Fruit fly (Drosophila melanogaster) whole organism, embryonic: ENCODE results near the gene CG10660.

Experiments used
- CG1024 ChIP-seq: fragments of 200-800 bp; sonication (Bioruptor generic); IDR thresholded peaks from 2 replicates; pipeline ENCODE4 v1.3.6; 2022; ENCODE audit warnings: missing biosample characterization, missing genetic modification characterization
- CG11456 ChIP-seq: fragments of 200-800 bp; sonication (Bioruptor generic); IDR thresholded peaks from 3 replicates; pipeline ENCODE4 v1.3.6; 2022; ENCODE audit warnings: missing biosample characterization, missing genetic modification characterization
- CG11723 ChIP-seq: fragments of 200-800 bp; sonication (Bioruptor generic); optimal IDR thresholded peaks from 2 replicates; lab custom pipeline; 2017; ENCODE audit warnings: missing biosample characterization, mild to moderate bottlenecking, missing genetic modification characterization
- CG12219 ChIP-seq: fragments of 200-800 bp; sonication (Bioruptor generic); optimal IDR thresholded peaks from 3 replicates; lab custom pipeline; 2018; ENCODE audit warnings: missing biosample characterization, mild to moderate bottlenecking, missing genetic modification characterization
- CG12769 ChIP-seq: fragments of 200-800 bp; sonication (Bioruptor generic); optimal IDR thresholded peaks from 2 replicates; lab custom pipeline; 2019; ENCODE audit warnings: missing biosample characterization, mild to moderate bottlenecking, missing genetic modification characterization, moderate library complexity
- CG12942 ChIP-seq: fragments of 200-800 bp; sonication (Bioruptor generic); optimal IDR thresholded peaks from 3 replicates; lab custom pipeline; 2016; ENCODE audit warnings: missing biosample characterization, missing genetic modification characterization
- CG13424 ChIP-seq: fragments of 200-800 bp; sonication (Bioruptor generic); optimal IDR thresholded peaks from 2 replicates; lab custom pipeline; 2019; ENCODE audit warnings: missing biosample characterization, mild to moderate bottlenecking, missing genetic modification characterization, moderate library complexity
- CG18476 ChIP-seq: fragments of 200-800 bp; sonication (Bioruptor generic); optimal IDR thresholded peaks from 2 replicates; lab custom pipeline; 2016; ENCODE audit warnings: missing biosample characterization, mild to moderate bottlenecking, missing genetic modification characterization
- CG2129 ChIP-seq: fragments of 200-800 bp; sonication (Bioruptor generic); IDR thresholded peaks from 2 replicates; pipeline ENCODE4 v1.3.6; 2022; ENCODE audit warnings: missing biosample characterization, missing genetic modification characterization; ENCODE audit not compliant: partially characterized antibody
- CG3281 ChIP-seq: fragments of 200-800 bp; sonication (Bioruptor generic); optimal IDR thresholded peaks from 3 replicates; lab custom pipeline; 2017; ENCODE audit warnings: missing biosample characterization, mild to moderate bottlenecking, missing genetic modification characterization
- CG3726 ChIP-seq: fragments of 200-800 bp; sonication (Bioruptor generic); IDR thresholded peaks from 3 replicates; pipeline ENCODE4, ENCODE4 v1.3.6; 2022; ENCODE audit warnings: missing biosample characterization, missing genetic modification characterization
- CG3847 ChIP-seq: fragments of 200-800 bp; sonication (Bioruptor generic); IDR thresholded peaks from 2 replicates; pipeline ENCODE4 v1.3.6; 2022; ENCODE audit warnings: missing biosample characterization, missing genetic modification characterization
- CG4707 ChIP-seq: fragments of 200-800 bp; sonication (Bioruptor generic); optimal IDR thresholded peaks from 2 replicates; lab custom pipeline; 2018; ENCODE audit warnings: missing biosample characterization, mild to moderate bottlenecking, missing genetic modification characterization, moderate library complexity
- CG6791 ChIP-seq: fragments of 200-800 bp; sonication (Bioruptor generic); IDR thresholded peaks from 3 replicates; pipeline ENCODE4 v1.3.6; 2022; ENCODE audit warnings: missing biosample characterization, missing genetic modification characterization; ENCODE audit not compliant: partially characterized antibody
- CG8290 ChIP-seq, 3 experiments: fragments of 200-800 bp; sonication (Bioruptor generic); optimal IDR thresholded peaks; 2 replicates each; lab custom pipeline; 2016 to 2019; ENCODE audit warnings: missing biosample characterization in 3 of 3, missing genetic modification characterization in 3 of 3, mild to moderate bottlenecking in 2 of 3, moderate library complexity in 1 of 3
- CG8359 ChIP-seq: fragments of 200-800 bp; sonication (Bioruptor generic); optimal IDR thresholded peaks from 2 replicates; lab custom pipeline; 2017; ENCODE audit warnings: missing biosample characterization, mild to moderate bottlenecking, missing genetic modification characterization, borderline replicate concordance
- Camta ChIP-seq: fragments of 200-800 bp; sonication (Bioruptor generic); optimal IDR thresholded peaks from 2 replicates; lab custom pipeline; 2016; ENCODE audit warnings: missing biosample characterization, missing genetic modification characterization
- Deaf1 ChIP-seq: fragments of 200-800 bp; optimal IDR thresholded peaks from 3 replicates; lab custom pipeline; 2019; ENCODE audit warnings: missing biosample characterization, mild to moderate bottlenecking, missing genetic modification characterization, moderate library complexity
- Drgx ChIP-seq: fragments of 200-800 bp; sonication (Bioruptor generic); IDR thresholded peaks from 2 replicates; pipeline ENCODE4 v1.3.6; 2022; ENCODE audit warnings: missing biosample characterization, missing genetic modification characterization
- HHEX ChIP-seq: fragments of 200-800 bp; sonication (Bioruptor generic); optimal IDR thresholded peaks from 3 replicates; lab custom pipeline; 2017; ENCODE audit warnings: missing biosample characterization, mild to moderate bottlenecking, missing genetic modification characterization, missing genetic modification reagents
- HLH3B ChIP-seq: fragments of 200-800 bp; sonication (Bioruptor generic); IDR thresholded peaks from 2 replicates; pipeline ENCODE4 v1.3.6; 2022; ENCODE audit warnings: missing biosample characterization, missing genetic modification characterization
- Hr51 ChIP-seq, 2 experiments: fragments of 200-800 bp; sonication (Bioruptor generic); optimal IDR thresholded peaks; 2 replicates in 1 of 2; 3 replicates in 1 of 2; lab custom pipeline; 2016 to 2018; ENCODE audit warnings: missing biosample characterization in 2 of 2, missing genetic modification characterization in 2 of 2, mild to moderate bottlenecking in 1 of 2, moderate library complexity in 1 of 2
- Hsf ChIP-seq: fragments of 200-800 bp; sonication (Bioruptor generic); optimal IDR thresholded peaks from 3 replicates; lab custom pipeline; 2016; ENCODE audit warnings: missing biosample characterization, missing genetic modification characterization
- MBD-R2 ChIP-seq: fragments of 200-800 bp; sonication (Bioruptor generic); IDR thresholded peaks from 2 replicates; pipeline ENCODE4 v1.3.6; 2022; ENCODE audit warnings: missing biosample characterization, missing genetic modification characterization
- NC2β ChIP-seq: fragments of 200-800 bp; sonication (Bioruptor generic); optimal IDR thresholded peaks from 2 replicates; lab custom pipeline; 2016; ENCODE audit warnings: missing biosample characterization, missing genetic modification characterization
- NFAT ChIP-seq: fragments of 200-800 bp; sonication (Bioruptor generic); IDR thresholded peaks from 2 replicates; pipeline ENCODE4 v1.3.6; 2022; ENCODE audit warnings: missing biosample characterization, missing genetic modification characterization
- Ravus ChIP-seq: fragments of 200-800 bp; sonication (Bioruptor generic); IDR thresholded peaks from 2 replicates; pipeline ENCODE4 v1.3.6; 2022; ENCODE audit warnings: missing biosample characterization, missing genetic modification characterization
- Sry-β ChIP-seq: fragments of 200-800 bp; sonication (Bioruptor generic); optimal IDR thresholded peaks from 2 replicates; lab custom pipeline; 2018; ENCODE audit warnings: missing biosample characterization, mild to moderate bottlenecking, missing genetic modification characterization, moderate library complexity
- Xrp1 ChIP-seq: fragments of 200-800 bp; sonication (Bioruptor generic); IDR thresholded peaks from 2 replicates; pipeline ENCODE4 v1.3.6; 2022; ENCODE audit warnings: missing biosample characterization, missing genetic modification characterization
- amos ChIP-seq: fragments of 200-800 bp; sonication (Bioruptor generic); IDR thresholded peaks from 2 replicates; pipeline ENCODE4 v1.3.6; 2022; ENCODE audit warnings: missing biosample characterization, missing genetic modification characterization; ENCODE audit not compliant: partially characterized antibody
- btn ChIP-seq: fragments of 200-800 bp; sonication (Bioruptor generic); optimal IDR thresholded peaks from 2 replicates; lab custom pipeline; 2016; ENCODE audit warnings: missing biosample characterization, missing genetic modification characterization
- caup ChIP-seq: fragments of 200-800 bp; sonication (Bioruptor generic); optimal IDR thresholded peaks from 3 replicates; lab custom pipeline; 2017; ENCODE audit warnings: missing biosample characterization, mild to moderate bottlenecking, missing genetic modification characterization, moderate library complexity; ENCODE audit not compliant: severe bottlenecking
- en ChIP-seq: fragments of 200-800 bp; sonication (Bioruptor generic); optimal IDR thresholded peaks from 2 replicates; lab custom pipeline; 2016; ENCODE audit warnings: missing biosample characterization, missing genetic modification characterization
- fd3F ChIP-seq: fragments of 200-800 bp; sonication (Bioruptor generic); optimal IDR thresholded peaks from 2 replicates; lab custom pipeline; 2018; ENCODE audit warnings: missing biosample characterization, mild to moderate bottlenecking, missing genetic modification characterization, moderate library complexity
- gcm2 ChIP-seq: fragments of 200-800 bp; sonication (Bioruptor generic); optimal IDR thresholded peaks from 2 replicates; lab custom pipeline; 2016; ENCODE audit warnings: missing biosample characterization, missing genetic modification characterization
- hkb ChIP-seq, 2 experiments: fragments of 200-800 bp in 1 of 2; fragments of >200 bp in 1 of 2; sonication (Bioruptor generic) in 1 of 2; IDR thresholded peaks in 1 of 2; optimal IDR thresholded peaks in 1 of 2; 2 replicates each; pipeline versions ENCODE4 v1.3.6 to Lab custom; 2017 to 2022; ENCODE audit warnings: missing biosample characterization in 1 of 2, missing genetic modification characterization in 1 of 2
- jigr1 ChIP-seq: fragments of 200-800 bp; sonication (Bioruptor generic); IDR thresholded peaks from 3 replicates; pipeline ENCODE4 v1.3.6; 2022; ENCODE audit warnings: missing biosample characterization, missing genetic modification characterization
- lov ChIP-seq, 2 experiments: fragments of 200-800 bp in 1 of 2; fragments of >200 bp in 1 of 2; sonication (Bioruptor generic) in 1 of 2; IDR thresholded peaks in 1 of 2; optimal IDR thresholded peaks in 1 of 2; 2 replicates in 1 of 2; 3 replicates in 1 of 2; pipeline versions ENCODE4 v1.3.6 to Lab custom; 2017 to 2022; ENCODE audit warnings: missing biosample characterization in 1 of 2, missing genetic modification characterization in 1 of 2
- mld ChIP-seq: fragments of 200-800 bp; sonication (Bioruptor generic); IDR thresholded peaks from 3 replicates; pipeline ENCODE4 v1.3.6; 2022; ENCODE audit warnings: missing biosample characterization, missing genetic modification characterization; ENCODE audit not compliant: partially characterized antibody
- otp ChIP-seq: fragments of 200-800 bp; sonication (Bioruptor generic); IDR thresholded peaks from 3 replicates; pipeline ENCODE4, ENCODE4 v1.3.6; 2022; ENCODE audit warnings: missing biosample characterization, missing genetic modification characterization
- peb ChIP-seq: fragments of 200-800 bp; sonication (Bioruptor generic); IDR thresholded peaks from 2 replicates; pipeline ENCODE4 v1.3.6; 2022; ENCODE audit warnings: missing biosample characterization, missing genetic modification characterization
- pfk ChIP-seq: fragments of 200-800 bp; sonication (Bioruptor generic); optimal IDR thresholded peaks from 2 replicates; lab custom pipeline; 2018; ENCODE audit warnings: missing biosample characterization, mild to moderate bottlenecking, missing genetic modification characterization, moderate library complexity
- row ChIP-seq: fragments of 200-800 bp; sonication (Bioruptor generic); IDR thresholded peaks from 3 replicates; pipeline ENCODE4 v1.3.6; 2022; ENCODE audit warnings: missing biosample characterization, missing genetic modification characterization
- stc ChIP-seq: fragments of 200-800 bp; sonication (Bioruptor generic); IDR thresholded peaks from 2 replicates; pipeline ENCODE4 v1.3.6; 2022; ENCODE audit warnings: missing biosample characterization, missing genetic modification characterization
- sug ChIP-seq: fragments of 200-800 bp; optimal IDR thresholded peaks from 2 replicates; lab custom pipeline; 2019; ENCODE audit warnings: missing biosample characterization, mild to moderate bottlenecking, missing genetic modification characterization, moderate library complexity
- trh ChIP-seq: fragments of 200-800 bp; sonication (Bioruptor generic); optimal IDR thresholded peaks from 2 replicates; lab custom pipeline; 2016; ENCODE audit warnings: missing biosample characterization, missing genetic modification characterization
- tx ChIP-seq: fragments of 200-800 bp; sonication (Bioruptor generic); optimal IDR thresholded peaks from 2 replicates; lab custom pipeline; 2016; ENCODE audit warnings: missing biosample characterization, missing genetic modification characterization
- zen2 ChIP-seq: fragments of 200-800 bp; sonication (Bioruptor generic); IDR thresholded peaks from 3 replicates; pipeline ENCODE4 v1.3.6; 2022; ENCODE audit warnings: missing biosample characterization, missing genetic modification characterization; ENCODE audit not compliant: partially characterized antibody

The CG10660 gene

DNA sequence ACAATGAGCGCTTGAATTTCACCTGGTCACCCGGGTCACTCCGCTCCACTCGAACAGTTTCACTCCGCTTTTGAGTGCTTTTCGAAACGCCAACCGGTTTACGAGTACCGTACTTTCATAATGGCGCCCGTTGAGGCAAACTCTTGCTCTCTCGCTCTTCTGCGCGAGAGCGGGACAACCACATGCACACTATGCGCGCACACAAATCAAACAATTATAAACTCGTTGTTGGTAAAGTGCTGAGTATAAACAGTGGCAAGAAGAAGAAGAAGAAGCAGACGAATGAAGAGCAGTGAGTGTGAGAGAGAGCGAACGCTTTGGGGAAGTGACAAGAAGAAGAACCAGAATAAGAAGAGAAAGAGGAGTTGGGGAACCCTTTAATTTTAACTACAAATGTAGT is 22.5 kb downstream of the CG10660 start, which contains the start of gene eyg (continued):
- TF ChIP-seq HLH3B (GFP tag; lab: Robert Waterston, UW) (no peak), CG6791 (peak; percentile 58; the same call in 2 of the 3 replicates), Sry-β (GFP tag; lab: Kevin White, UChicago) (no peak), CG11723 (GFP tag; lab: Kevin White, UChicago) (no peak), CG2129 (GFP tag; lab: Robert Waterston, UW) (no peak), row (GFP tag; lab: Robert Waterston, UW) (no peak), caup (GFP tag; lab: Kevin White, UChicago) (no peak), gcm2 (GFP tag; lab: Kevin White, UChicago) (no peak), CG8290 (GFP tag; optimal IDR thresholded peaks at IDR 0.05; lab: Kevin White, UChicago) (peak; percentile 63), CG8290 (tag; optimal IDR thresholded peaks at IDR 0.05; lab: Kevin White, UChicago) (no peak), jigr1 (GFP tag; lab: Robert Waterston, UW) (no peak), Camta (GFP tag; lab: Kevin White, UChicago) (peak; percentile 28), CG3847 (peak; percentile 42), trh (GFP tag; lab: Kevin White, UChicago) (peak; percentile 27), Xrp1 (GFP tag; lab: Robert Waterston, UW) (peak; percentile 64; the same call in 1 of the 2 replicates), Drgx (no peak; the same call in 1 of the 2 replicates), CG3281 (GFP tag; lab: Kevin White, UChicago) (no peak), CG11456 (GFP tag; lab: Robert Waterston, UW) (no peak), Hsf (GFP tag; lab: Kevin White, UChicago) (peak; percentile 32), en (GFP tag; lab: Kevin White, UChicago) (no peak), zen2 (GFP tag; lab: Robert Waterston, UW) (0 out of 3 replicates have a peak, but pooled peaks have one; percentile 25), CG13424 (tag; lab: Kevin White, UChicago) (peak; percentile 31), peb (GFP tag; lab: Robert Waterston, UW) (no peak), Deaf1 (no peak), NC2β (peak; percentile 37), CG12942 (GFP tag; lab: Kevin White, UChicago) (peak; percentile 24), hkb (optimal IDR thresholded peaks at IDR 0.05; lab: Kevin White, UChicago) (peak; percentile 74), hkb (GFP tag; IDR thresholded peaks at IDR 0.05; lab: Robert Waterston, UW) (0 out of 2 replicates have a peak, but pooled peaks have one; percentile 51), amos (GFP tag; lab: Robert Waterston, UW) (peak; percentile 65; the same call in 1 of the 2 replicates), CG4707 (peak; percentile 5), lov (optimal IDR thresholded peaks at IDR 0.05; lab: Kevin White, UChicago) (no peak), lov (GFP tag; IDR thresholded peaks at IDR 0.05; lab: Robert Waterston, UW) (no peak), Hr51 (GFP tag; optimal IDR thresholded peaks at IDR 0.05; lab: Kevin White, UChicago) (peak in 1 of 2 experiments; percentile 30), pfk (GFP tag; lab: Kevin White, UChicago) (peak; percentile 43), otp (GFP tag; lab: Robert Waterston, UW) (0 out of 3 replicates have a peak, but pooled peaks have one; percentile 70), CG12769 (no peak), HHEX (peak; percentile 45), stc (GFP tag; lab: Robert Waterston, UW) (no peak), fd3F (GFP tag; lab: Kevin White, UChicago) (no peak), NFAT (GFP tag; lab: Robert Waterston, UW) (no peak), CG12219 (GFP tag; lab: Kevin White, UChicago) (no peak), CG1024 (GFP tag; lab: Robert Waterston, UW) (0 out of 2 replicates have a peak, but pooled peaks have one; percentile 12), CG3726 (GFP tag; lab: Robert Waterston, UW) (no peak), Ravus (no peak), tx (GFP tag; lab: Kevin White, UChicago) (peak; percentile 18), mld (no peak), CG8359 (GFP tag; lab: Kevin White, UChicago) (no peak), btn (no peak), MBD-R2 (GFP tag; lab: Robert Waterston, UW) (no peak), sug (tag; lab: Kevin White, UChicago) (peak; percentile 49), CG18476 (GFP tag; lab: Kevin White, UChicago) (no peak)
